Worm (Caenorhabditis elegans) whole organism, mixed stage, embryonic: ENCODE data around the gene C16C8.10.

ENCODE experiments used
- ces-1 ChIP-seq: fragments of 150-350 bp; optimal IDR thresholded peaks from 2 replicates; lab custom pipeline; 2014; ENCODE audit warnings: missing biosample characterization, missing genetic modification reagents, missing genetic modification characterization
- elt-1 ChIP-seq: sonication (generic microtip); optimal IDR thresholded peaks from 2 replicates; lab custom pipeline; 2017; ENCODE audit warnings: missing genetic modification characterization, mild to moderate bottlenecking, missing compliant biosample characterization, antibody characterized with exemption, moderate library complexity, borderline replicate concordance; ENCODE audit not compliant: insufficient read depth
- flh-1 ChIP-seq: fragments of 200-800 bp; sonication (Bioruptor generic); optimal IDR thresholded peaks from 2 replicates; lab custom pipeline; 2018; ENCODE audit warnings: mild to moderate bottlenecking, missing genetic modification characterization, moderate library complexity, missing compliant biosample characterization
- ham-2 ChIP-seq: fragments of 200-800 bp; sonication (Bioruptor generic); optimal IDR thresholded peaks from 2 replicates; lab custom pipeline; 2018; ENCODE audit warnings: mild to moderate bottlenecking, missing genetic modification characterization, missing compliant biosample characterization
- mep-1 ChIP-seq: fragments of 150-350 bp; optimal IDR thresholded peaks from 2 replicates; lab custom pipeline; 2017; ENCODE audit warnings: missing biosample characterization, missing genetic modification reagents, missing genetic modification characterization, inconsistent platforms
- nhr-12 ChIP-seq: fragments of 150-350 bp; optimal IDR thresholded peaks from 2 replicates; lab custom pipeline; 2014; ENCODE audit warnings: missing biosample characterization, missing genetic modification characterization
- nhr-237 ChIP-seq: fragments of 150-350 bp; optimal IDR thresholded peaks from 2 replicates; lab custom pipeline; 2014; ENCODE audit warnings: missing biosample characterization, missing genetic modification characterization
- pha-4 ChIP-seq: fragments of 150-350 bp; optimal IDR thresholded peaks from 2 replicates; lab custom pipeline; 2018; ENCODE audit warnings: missing biosample characterization, missing genetic modification reagents, missing genetic modification characterization
- unc-62 ChIP-seq: fragments of 150-350 bp; optimal IDR thresholded peaks from 2 replicates; lab custom pipeline; 2014; ENCODE audit warnings: missing biosample characterization, missing genetic modification reagents, missing genetic modification characterization
- ztf-11 ChIP-seq: fragments of 150-350 bp; optimal IDR thresholded peaks from 2 replicates; lab custom pipeline; 2014; ENCODE audit warnings: missing biosample characterization, missing genetic modification characterization

DNA sequence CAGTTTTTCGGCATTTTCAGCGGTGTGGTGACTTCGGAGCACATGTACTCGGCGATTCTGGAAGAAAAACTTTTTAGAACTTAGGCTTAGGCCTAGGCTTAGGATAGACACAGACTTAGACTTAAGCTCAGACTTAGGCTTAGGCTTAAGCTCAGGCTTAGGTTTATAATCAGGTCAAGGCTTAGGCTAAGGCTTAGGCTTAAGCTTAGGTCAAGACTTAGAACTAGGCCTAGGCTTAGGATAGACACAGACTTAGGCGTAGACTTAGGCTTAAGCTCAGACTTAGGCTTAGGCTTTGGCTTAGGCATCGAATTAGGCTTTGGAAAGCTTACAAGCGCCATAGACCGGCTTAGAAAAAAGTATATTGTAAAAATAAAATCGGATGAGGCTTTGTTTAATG, 12.1 kb upstream of the C16C8.10 start:
- TF ChIP-seq ztf-11 (tag; lab: Kevin White, UChicago) (no peak), flh-1 (GFP tag; lab: Kevin White, UChicago) (no peak), unc-62 (GFP tag; lab: Kevin White, UChicago) (no peak), nhr-12 (no peak), nhr-237 (no peak), ces-1 (no peak), elt-1 (tag; lab: Kevin White, UChicago) (no peak), pha-4 (tag; lab: Kevin White, UChicago) (no peak), ham-2 (GFP tag; lab: Kevin White, UChicago) (no peak), mep-1 (tag; lab: Kevin White, UChicago) (no peak)
